Fruit fly (Drosophila melanogaster) whole organism, embryonic: Measurements from ENCODE around the gene Mal-B1.

Experiments
- CG10321 ChIP-seq: fragments of 200-800 bp; sonication (Bioruptor generic); IDR thresholded peaks from 2 replicates; pipeline ENCODE4 v1.3.6; 2022; ENCODE audit warnings: missing biosample characterization, missing genetic modification characterization
- CG12155 ChIP-seq: fragments of 200-800 bp; sonication (Bioruptor generic); optimal IDR thresholded peaks from 3 replicates; lab custom pipeline; 2016; ENCODE audit warnings: missing biosample characterization, missing genetic modification characterization
- CG14441 ChIP-seq: fragments of 200-800 bp; sonication (Bioruptor generic); IDR thresholded peaks from 2 replicates; pipeline ENCODE4 v1.3.6; 2022; ENCODE audit warnings: missing biosample characterization, missing genetic modification characterization
- CG14667 ChIP-seq: fragments of 200-800 bp; sonication (Bioruptor generic); IDR thresholded peaks from 2 replicates; pipeline ENCODE4 v1.3.6; 2022; ENCODE audit warnings: missing biosample characterization, missing genetic modification characterization
- CG1602 ChIP-seq: fragments of 200-800 bp; sonication (Bioruptor generic); optimal IDR thresholded peaks from 3 replicates; lab custom pipeline; 2016; ENCODE audit warnings: missing biosample characterization, missing genetic modification characterization
- CG17328 ChIP-seq: fragments of 200-800 bp; sonication (Bioruptor generic); IDR thresholded peaks from 2 replicates; pipeline ENCODE4 v1.3.6; 2022; ENCODE audit warnings: missing biosample characterization, missing genetic modification characterization
- CG17612 ChIP-seq: fragments of 200-800 bp; sonication (Bioruptor generic); IDR thresholded peaks from 2 replicates; pipeline ENCODE4 v1.3.6; 2022; ENCODE audit warnings: missing biosample characterization, missing genetic modification characterization
- CG18011 ChIP-seq: fragments of 200-800 bp; sonication (Bioruptor generic); optimal IDR thresholded peaks from 2 replicates; lab custom pipeline; 2017; ENCODE audit warnings: missing biosample characterization, missing genetic modification characterization, mild to moderate bottlenecking, moderate library complexity, missing genotype
- CG18476 ChIP-seq: fragments of 200-800 bp; sonication (Bioruptor generic); optimal IDR thresholded peaks from 2 replicates; lab custom pipeline; 2016; ENCODE audit warnings: missing biosample characterization, mild to moderate bottlenecking, missing genetic modification characterization
- CG2116 ChIP-seq: fragments of 200-800 bp; sonication (Bioruptor generic); optimal IDR thresholded peaks from 3 replicates; lab custom pipeline; 2018; ENCODE audit warnings: missing biosample characterization, mild to moderate bottlenecking, missing genetic modification characterization
- CG2202 ChIP-seq: fragments of 200-800 bp; sonication (Bioruptor generic); optimal IDR thresholded peaks from 2 replicates; lab custom pipeline; 2018; ENCODE audit warnings: missing biosample characterization, mild to moderate bottlenecking, missing genetic modification characterization
- CG32767 ChIP-seq: fragments of 200-800 bp; sonication (Bioruptor generic); IDR thresholded peaks from 2 replicates; pipeline ENCODE4 v1.3.6; 2022; ENCODE audit warnings: missing biosample characterization, missing genetic modification characterization
- CG3838 ChIP-seq: fragments of 200-800 bp; sonication (Bioruptor generic); optimal IDR thresholded peaks from 3 replicates; lab custom pipeline; 2016; ENCODE audit warnings: missing biosample characterization, missing genetic modification characterization
- CG3847 ChIP-seq: fragments of 200-800 bp; sonication (Bioruptor generic); IDR thresholded peaks from 2 replicates; pipeline ENCODE4 v1.3.6; 2022; ENCODE audit warnings: missing biosample characterization, missing genetic modification characterization
- CG3995 ChIP-seq: fragments of 200-800 bp; sonication (Bioruptor generic); optimal IDR thresholded peaks from 3 replicates; lab custom pipeline; 2016; ENCODE audit warnings: missing biosample characterization, missing genetic modification characterization
- CG7271 ChIP-seq: fragments of 200-800 bp; sonication (Bioruptor generic); optimal IDR thresholded peaks from 2 replicates; lab custom pipeline; 2018; ENCODE audit warnings: missing biosample characterization, mild to moderate bottlenecking, missing genetic modification characterization, moderate library complexity
- CG8388 ChIP-seq: fragments of 200-800 bp; sonication (Bioruptor generic); optimal IDR thresholded peaks from 2 replicates; lab custom pipeline; 2019; ENCODE audit warnings: missing biosample characterization, mild to moderate bottlenecking, missing genetic modification characterization, moderate library complexity
- CG8944 ChIP-seq: fragments of 200-800 bp; sonication (Bioruptor generic); optimal IDR thresholded peaks from 3 replicates; lab custom pipeline; 2016; ENCODE audit warnings: missing biosample characterization, missing genetic modification characterization
- CG9609 ChIP-seq: fragments of 200-800 bp; sonication (Bioruptor generic); optimal IDR thresholded peaks from 3 replicates; lab custom pipeline; 2016; ENCODE audit warnings: missing biosample characterization, missing genetic modification characterization
- D19A ChIP-seq: fragments of 200-800 bp; optimal IDR thresholded peaks from 3 replicates; lab custom pipeline; 2019; ENCODE audit warnings: missing biosample characterization, mild to moderate bottlenecking, missing genetic modification characterization, moderate library complexity
- Dad ChIP-seq: fragments of 200-800 bp; sonication (Bioruptor generic); optimal IDR thresholded peaks from 3 replicates; lab custom pipeline; 2016; ENCODE audit warnings: missing biosample characterization, missing genetic modification characterization
- Deaf1 ChIP-seq: fragments of 200-800 bp; optimal IDR thresholded peaks from 3 replicates; lab custom pipeline; 2019; ENCODE audit warnings: missing biosample characterization, mild to moderate bottlenecking, missing genetic modification characterization, moderate library complexity
- Dref ChIP-seq: fragments of 200-800 bp; sonication (Bioruptor generic); IDR thresholded peaks from 2 replicates; pipeline ENCODE4 v1.3.6; 2022; ENCODE audit warnings: missing biosample characterization, missing genetic modification characterization
- HHEX ChIP-seq: fragments of 200-800 bp; sonication (Bioruptor generic); optimal IDR thresholded peaks from 3 replicates; lab custom pipeline; 2017; ENCODE audit warnings: missing biosample characterization, mild to moderate bottlenecking, missing genetic modification characterization, missing genetic modification reagents
- HLHmδ ChIP-seq: fragments of 200-800 bp; sonication (Bioruptor generic); optimal IDR thresholded peaks from 2 replicates; lab custom pipeline; 2018; ENCODE audit warnings: missing biosample characterization, mild to moderate bottlenecking, missing genetic modification characterization, moderate library complexity
- Kr ChIP-seq: fragments of 200-800 bp; sonication (Bioruptor generic); optimal IDR thresholded peaks from 2 replicates; lab custom pipeline; 2017; ENCODE audit warnings: missing biosample characterization, mild to moderate bottlenecking, missing genetic modification characterization
- NC2α ChIP-seq: fragments of 200-800 bp; sonication (Bioruptor generic); optimal IDR thresholded peaks from 2 replicates; lab custom pipeline; 2016; ENCODE audit warnings: missing biosample characterization, missing genetic modification characterization
- Nf-YA ChIP-seq: fragments of 200-800 bp; sonication (Bioruptor generic); IDR thresholded peaks from 2 replicates; pipeline ENCODE4 v1.3.6; 2022; ENCODE audit warnings: missing biosample characterization, missing genetic modification characterization
- Nf-YC ChIP-seq: fragments of 200-800 bp; optimal IDR thresholded peaks from 3 replicates; lab custom pipeline; 2019; ENCODE audit warnings: missing biosample characterization, mild to moderate bottlenecking, missing genetic modification characterization, moderate library complexity
- Opbp ChIP-seq: fragments of 200-800 bp; sonication (Bioruptor generic); IDR thresholded peaks from 3 replicates; pipeline ENCODE4 v1.3.6; 2022; ENCODE audit warnings: missing biosample characterization, missing genetic modification characterization; ENCODE audit not compliant: partially characterized antibody
- Rx ChIP-seq: fragments of 200-800 bp; sonication (Bioruptor generic); IDR thresholded peaks from 2 replicates; pipeline ENCODE4 v1.3.6; 2022; ENCODE audit warnings: missing biosample characterization, missing genetic modification characterization
- Sry-β ChIP-seq: fragments of 200-800 bp; sonication (Bioruptor generic); optimal IDR thresholded peaks from 2 replicates; lab custom pipeline; 2018; ENCODE audit warnings: missing biosample characterization, mild to moderate bottlenecking, missing genetic modification characterization, moderate library complexity
- Sry-δ ChIP-seq: fragments of 200-800 bp; sonication (Bioruptor generic); optimal IDR thresholded peaks from 2 replicates; lab custom pipeline; 2016; ENCODE audit warnings: missing biosample characterization, missing genetic modification characterization
- ab ChIP-seq: fragments of 200-800 bp; sonication (Bioruptor generic); optimal IDR thresholded peaks from 2 replicates; lab custom pipeline; 2016; ENCODE audit warnings: missing biosample characterization, missing genetic modification characterization
- cato ChIP-seq: fragments of 200-800 bp; sonication (Bioruptor generic); optimal IDR thresholded peaks from 2 replicates; lab custom pipeline; 2016; ENCODE audit warnings: missing biosample characterization, missing genetic modification characterization, borderline replicate concordance
- ci ChIP-seq: fragments of 200-800 bp; sonication (Bioruptor generic); IDR thresholded peaks from 3 replicates; pipeline ENCODE4 v1.3.6; 2022; ENCODE audit warnings: missing biosample characterization, missing genetic modification characterization
- dimm ChIP-seq: fragments of 200-800 bp; sonication (Bioruptor generic); IDR thresholded peaks from 2 replicates; pipeline ENCODE4 v1.3.6; 2022; ENCODE audit warnings: missing biosample characterization, missing genetic modification characterization
- ewg ChIP-seq: fragments of 200-800 bp; sonication (Bioruptor generic); optimal IDR thresholded peaks from 3 replicates; lab custom pipeline; 2017; ENCODE audit warnings: mild to moderate bottlenecking, missing biosample characterization, missing genetic modification reagents, missing genetic modification characterization
- gem ChIP-seq: fragments of 200-800 bp; sonication (Bioruptor generic); optimal IDR thresholded peaks from 2 replicates; lab custom pipeline; 2019; ENCODE audit warnings: missing biosample characterization, mild to moderate bottlenecking, missing genetic modification characterization, moderate library complexity
- lmd ChIP-seq: fragments of 200-800 bp; sonication (Bioruptor generic); IDR thresholded peaks from 2 replicates; pipeline ENCODE4 v1.3.6; 2022; ENCODE audit warnings: missing biosample characterization, missing genetic modification characterization
- pnt ChIP-seq: fragments of 200-800 bp; sonication (Bioruptor generic); optimal IDR thresholded peaks from 3 replicates; lab custom pipeline; 2016; ENCODE audit warnings: missing biosample characterization, missing genetic modification characterization
- rib ChIP-seq: fragments of 200-800 bp; sonication (Bioruptor generic); IDR thresholded peaks from 2 replicates; pipeline ENCODE4 v1.3.6; 2022; ENCODE audit warnings: missing biosample characterization, missing genetic modification characterization
- sens-2 ChIP-seq: fragments of 200-800 bp; sonication (Bioruptor generic); IDR thresholded peaks from 2 replicates; pipeline ENCODE4 v1.3.6; 2022; ENCODE audit warnings: missing biosample characterization, missing genetic modification characterization
- sna ChIP-seq: fragments of 200-800 bp; sonication (Bioruptor generic); IDR thresholded peaks from 2 replicates; pipeline ENCODE4 v1.3.6; 2022; ENCODE audit warnings: missing biosample characterization, missing genetic modification characterization; ENCODE audit not compliant: partially characterized antibody
- ssp ChIP-seq: fragments of 200-800 bp; sonication (Bioruptor generic); IDR thresholded peaks from 2 replicates; pipeline ENCODE4 v1.3.6; 2022; ENCODE audit warnings: missing biosample characterization, missing genetic modification characterization
- tio ChIP-seq: fragments of 200-800 bp; sonication (Bioruptor generic); optimal IDR thresholded peaks from 2 replicates; lab custom pipeline; 2017; ENCODE audit warnings: missing biosample characterization, missing genetic modification characterization, inconsistent platforms
- tna ChIP-seq: fragments of 200-800 bp; sonication (Bioruptor generic); IDR thresholded peaks from 2 replicates; pipeline ENCODE4 v1.3.6; 2022; ENCODE audit warnings: missing biosample characterization, missing genetic modification characterization; ENCODE audit not compliant: partially characterized antibody
- unc-4 ChIP-seq: fragments of 200-800 bp; sonication (Bioruptor generic); IDR thresholded peaks from 2 replicates; pipeline ENCODE4 v1.3.6; 2022; ENCODE audit warnings: missing biosample characterization, missing genetic modification characterization; ENCODE audit not compliant: partially characterized antibody
- yki ChIP-seq: fragments of >200 bp; optimal IDR thresholded peaks from 3 replicates; lab custom pipeline; 2018
- zen2 ChIP-seq: fragments of 200-800 bp; sonication (Bioruptor generic); IDR thresholded peaks from 3 replicates; pipeline ENCODE4 v1.3.6; 2022; ENCODE audit warnings: missing biosample characterization, missing genetic modification characterization; ENCODE audit not compliant: partially characterized antibody

Gene Mal-B1

DNA sequence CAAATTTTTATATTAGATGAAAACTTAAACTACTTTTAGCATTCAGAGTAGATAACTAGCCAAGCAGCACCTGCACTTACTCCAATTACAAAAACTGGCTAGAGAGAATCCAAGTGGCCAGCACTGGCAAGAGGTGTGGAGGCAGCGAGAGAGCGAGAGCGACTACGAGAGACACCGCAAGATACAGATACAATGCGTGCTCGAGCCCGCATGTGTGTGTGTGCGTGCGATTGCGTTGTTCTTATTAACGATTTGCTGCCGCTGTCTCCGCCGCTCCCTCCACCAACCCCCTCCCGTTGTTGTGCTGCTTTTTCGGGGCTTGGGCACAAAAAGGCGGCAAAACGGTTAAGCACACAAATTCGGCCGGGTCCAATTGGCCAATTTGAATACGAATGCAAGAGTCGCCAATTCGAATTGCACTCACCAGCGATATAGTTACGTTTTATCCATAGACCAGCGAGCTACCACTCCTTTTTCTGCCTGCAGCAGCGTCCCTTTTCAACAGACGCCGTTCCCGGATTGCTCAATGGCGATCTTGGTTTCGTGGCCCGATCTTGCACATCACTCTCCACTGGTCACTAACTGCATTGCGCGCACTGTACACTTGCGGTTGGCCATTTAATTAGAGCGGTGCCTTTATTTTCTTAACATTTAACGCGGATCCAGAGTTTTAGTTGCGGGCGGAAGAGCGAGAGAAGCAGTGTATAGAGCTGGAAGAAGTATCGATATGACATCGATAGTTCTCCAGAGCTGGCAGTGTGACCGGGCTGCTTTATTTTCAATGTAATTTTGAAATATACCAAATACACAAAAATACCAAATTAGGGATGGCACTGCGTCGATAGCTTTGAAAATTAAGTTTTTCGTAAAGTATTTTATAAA, 38.1 kb upstream of the Mal-B1 start, which contains the start of gene crol (continued):
- TF ChIP-seq rib (GFP tag; lab: Robert Waterston, UW) (0 out of 2 replicates have a peak, but pooled peaks have one; percentile 46), CG12155 (peak; percentile 21), unc-4 (GFP tag; lab: Robert Waterston, UW) (peak; percentile 89), CG8944 (GFP tag; lab: Kevin White, UChicago) (no peak), HLHmδ (no peak), ab (GFP tag; lab: Kevin White, UChicago) (no peak), CG14441 (GFP tag; lab: Robert Waterston, UW) (no peak), ssp (no peak), CG9609 (GFP tag; lab: Kevin White, UChicago) (no peak), Nf-YA (GFP tag; lab: Robert Waterston, UW) (no peak), CG1602 (GFP tag; lab: Kevin White, UChicago) (no peak), sna (GFP tag; lab: Robert Waterston, UW) (peak; percentile 80), cato (GFP tag; lab: Kevin White, UChicago) (no peak), pnt (no peak), Kr (GFP tag; lab: Kevin White, UChicago) (no peak), CG3847 (peak; percentile 58), ewg (GFP tag; lab: Kevin White, UChicago) (no peak), CG8388 (GFP tag; lab: Kevin White, UChicago) (no peak), HHEX (GFP tag; lab: Kevin White, UChicago) (no peak), dimm (GFP tag; lab: Robert Waterston, UW) (no peak), CG2116 (GFP tag; lab: Kevin White, UChicago) (peak; percentile 57), Dad (GFP tag; lab: Kevin White, UChicago) (peak; percentile 15), CG10321 (GFP tag; lab: Robert Waterston, UW) (no peak), CG17328 (GFP tag; lab: Robert Waterston, UW) (no peak), CG3995 (GFP tag; lab: Kevin White, UChicago) (no peak), CG32767 (no peak), D19A (tag; lab: Kevin White, UChicago) (no peak), Opbp (GFP tag; lab: Robert Waterston, UW) (peak; percentile 91), Sry-δ (GFP tag; lab: Kevin White, UChicago) (peak; percentile 90), sens-2 (GFP tag; lab: Robert Waterston, UW) (no peak), tna (GFP tag; lab: Robert Waterston, UW) (peak; percentile 55), lmd (GFP tag; lab: Robert Waterston, UW) (no peak; the same call in 1 of the 2 replicates), ci (GFP tag; lab: Robert Waterston, UW) (peak; percentile 65), NC2α (no peak), CG18476 (GFP tag; lab: Kevin White, UChicago) (no peak), Nf-YC (tag; lab: Kevin White, UChicago) (peak; percentile 15), CG17612 (GFP tag; lab: Robert Waterston, UW) (no peak), gem (tag; lab: Kevin White, UChicago) (no peak), CG2202 (tag; lab: Kevin White, UChicago) (no peak), Sry-β (GFP tag; lab: Kevin White, UChicago) (peak; percentile 94), tio (GFP tag; lab: Kevin White, UChicago) (no peak), yki (lab: Kevin White, UChicago) (peak; percentile 72), Deaf1 (tag; lab: Kevin White, UChicago) (peak; percentile 93), Dref (peak; percentile 89), CG7271 (no peak), CG18011 (GFP tag; lab: Kevin White, UChicago) (no peak), zen2 (GFP tag; lab: Robert Waterston, UW) (peak; percentile 85), CG14667 (no peak), CG3838 (GFP tag; lab: Kevin White, UChicago) (no peak), Rx (no peak)
